Worm (Caenorhabditis elegans) whole organism, L1 larva: Measurements from ENCODE around the gene gur-5.

Source experiments
- aha-1 ChIP-seq: fragments of 150-350 bp; optimal IDR thresholded peaks from 2 replicates; lab custom pipeline; 2014; ENCODE audit warnings: missing biosample characterization, missing genetic modification characterization
- aly-2 ChIP-seq: fragments of 150-350 bp; optimal IDR thresholded peaks from 2 replicates; lab custom pipeline; 2014; ENCODE audit warnings: missing biosample characterization, missing genetic modification characterization
- ceh-8 ChIP-seq: fragments of 200-800 bp; sonication (Bioruptor generic); optimal IDR thresholded peaks from 2 replicates; lab custom pipeline; 2018; ENCODE audit warnings: mild to moderate bottlenecking, missing genetic modification characterization, moderate library complexity, missing compliant biosample characterization
- ceh-88 ChIP-seq: fragments of 200-800 bp; sonication (Bioruptor generic); IDR thresholded peaks from 2 replicates; pipeline ENCODE4 v1.3.6; 2022; ENCODE audit warnings: missing genetic modification characterization, missing compliant biosample characterization
- ces-1 ChIP-seq: fragments of 150-350 bp; optimal IDR thresholded peaks from 2 replicates; lab custom pipeline; 2014; ENCODE audit warnings: missing biosample characterization, missing genetic modification reagents, missing genetic modification characterization
- dpl-1 ChIP-seq, 3 experiments: fragments of 150-350 bp in 2 of 3; sonication (generic microtip) in 1 of 3; optimal IDR thresholded peaks; 2 replicates each; lab custom pipeline; 2014 to 2017; ENCODE audit warnings: missing biosample characterization in 3 of 3, missing genetic modification characterization in 3 of 3, missing genetic modification reagents in 3 of 3
- dsc-1 ChIP-seq: sonication (generic microtip); optimal IDR thresholded peaks from 2 replicates; lab custom pipeline; 2016; ENCODE audit warnings: mild to moderate bottlenecking, missing genetic modification characterization, missing compliant biosample characterization
- efl-1 ChIP-seq, 4 experiments: fragments of 150-350 bp; optimal IDR thresholded peaks in 3 of 4; peaks in 1 of 4; 1 replicate in 1 of 4; 2 replicates in 3 of 4; lab custom pipeline; 2014; ENCODE audit warnings: missing biosample characterization in 2 of 4, missing genetic modification characterization in 2 of 4, missing genetic modification reagents in 2 of 4
- efl-3 ChIP-seq: fragments of 200-800 bp; sonication (Bioruptor generic); optimal IDR thresholded peaks from 2 replicates; lab custom pipeline; 2018; ENCODE audit warnings: mild to moderate bottlenecking, missing genetic modification characterization, missing compliant biosample characterization
- egl-13 ChIP-seq: sonication (generic microtip); optimal IDR thresholded peaks from 2 replicates; lab custom pipeline; 2016; ENCODE audit warnings: missing genotype, missing genetic modification reagents, missing genetic modification characterization, missing compliant biosample characterization
- egl-27 ChIP-seq, 2 experiments: fragments of 150-350 bp in 1 of 2; sonication (generic microtip); optimal IDR thresholded peaks; 3 replicates each; lab custom pipeline; 2017 to 2018; ENCODE audit warnings: missing biosample characterization in 2 of 2, missing genetic modification characterization in 2 of 2, missing genetic modification reagents in 2 of 2
- ets-5 ChIP-seq: fragments of 200-800 bp; sonication (Bioruptor generic); IDR thresholded peaks from 2 replicates; pipeline ENCODE4 v1.3.6; 2022; ENCODE audit warnings: missing genetic modification characterization, missing compliant biosample characterization
- fkh-10 ChIP-seq: sonication (generic microtip); optimal IDR thresholded peaks from 2 replicates; lab custom pipeline; 2017; ENCODE audit warnings: missing biosample characterization, missing genetic modification reagents, missing genetic modification characterization
- fkh-4 ChIP-seq: sonication (generic microtip); optimal IDR thresholded peaks from 2 replicates; lab custom pipeline; 2016; ENCODE audit warnings: missing compliant biosample characterization, missing genetic modification characterization, borderline replicate concordance
- fkh-8 ChIP-seq: sonication (generic microtip); optimal IDR thresholded peaks from 2 replicates; lab custom pipeline; 2016; ENCODE audit warnings: mild to moderate bottlenecking, missing genetic modification characterization, missing compliant biosample characterization
- fos-1 ChIP-seq: fragments of 150-350 bp; optimal IDR thresholded peaks from 2 replicates; lab custom pipeline; 2014; ENCODE audit warnings: missing biosample characterization, missing genetic modification characterization
- hlh-17 ChIP-seq: fragments of 200-800 bp; sonication (Bioruptor generic); optimal IDR thresholded peaks from 2 replicates; lab custom pipeline; 2018; ENCODE audit warnings: missing genetic modification characterization, mild to moderate bottlenecking, missing compliant biosample characterization, moderate library complexity, borderline replicate concordance
- hlh-4 ChIP-seq: sonication (generic microtip); optimal IDR thresholded peaks from 2 replicates; lab custom pipeline; 2016; ENCODE audit warnings: mild to moderate bottlenecking, missing genetic modification characterization, missing compliant biosample characterization
- hpl-2 ChIP-seq: fragments of 150-350 bp; optimal IDR thresholded peaks from 2 replicates; lab custom pipeline; 2014; ENCODE audit warnings: missing biosample characterization, missing genetic modification reagents, missing genetic modification characterization
- irx-1 ChIP-seq: sonication (generic microtip); optimal IDR thresholded peaks from 2 replicates; lab custom pipeline; 2016; ENCODE audit warnings: missing genetic modification characterization, missing compliant biosample characterization
- isw-1 ChIP-seq: fragments of 200-800 bp; sonication (Bioruptor generic); IDR thresholded peaks from 2 replicates; pipeline ENCODE4 v1.3.6; 2022; ENCODE audit warnings: missing genetic modification characterization, missing compliant biosample characterization
- jun-1 ChIP-seq: fragments of 150-350 bp; optimal IDR thresholded peaks from 2 replicates; lab custom pipeline; 2014; ENCODE audit warnings: missing biosample characterization, missing genetic modification reagents, missing genetic modification characterization
- lin-13 ChIP-seq: fragments of 150-350 bp; optimal IDR thresholded peaks from 2 replicates; lab custom pipeline; 2014; ENCODE audit warnings: missing biosample characterization, missing genetic modification reagents, missing genetic modification characterization
- lin-14 ChIP-seq: fragments of 200-800 bp; sonication (Bioruptor generic); optimal IDR thresholded peaks from 2 replicates; lab custom pipeline; 2018; ENCODE audit warnings: mild to moderate bottlenecking, missing genetic modification characterization, moderate library complexity, missing compliant biosample characterization
- lin-15B ChIP-seq: fragments of 150-350 bp; sonication (generic microtip); optimal IDR thresholded peaks from 3 replicates; lab custom pipeline; 2014; ENCODE audit warnings: missing biosample characterization, missing genetic modification characterization
- lin-35 ChIP-seq, 2 experiments: fragments of 150-350 bp; optimal IDR thresholded peaks; 2 replicates each; lab custom pipeline; 2014; ENCODE audit warnings: missing biosample characterization in 2 of 2, missing genetic modification characterization in 2 of 2, missing genetic modification reagents in 2 of 2
- lin-39 ChIP-seq: fragments of 150-350 bp; optimal IDR thresholded peaks from 2 replicates; lab custom pipeline; 2014; ENCODE audit warnings: missing biosample characterization, missing genetic modification reagents, missing genetic modification characterization
- mdl-1 ChIP-seq, 2 experiments: fragments of 150-350 bp; optimal IDR thresholded peaks; 2 replicates each; lab custom pipeline; 2014 to 2017; ENCODE audit warnings: missing biosample characterization in 2 of 2, missing genetic modification characterization in 2 of 2, inconsistent platforms in 1 of 2
- mef-2 ChIP-seq: fragments of 150-350 bp; optimal IDR thresholded peaks from 2 replicates; lab custom pipeline; 2014; ENCODE audit warnings: missing biosample characterization, missing genetic modification characterization
- nhr-20 ChIP-seq: sonication (generic microtip); optimal IDR thresholded peaks from 2 replicates; lab custom pipeline; 2016; ENCODE audit warnings: mild to moderate bottlenecking, missing genetic modification characterization, missing compliant biosample characterization
- nhr-47 ChIP-seq: sonication (generic microtip); optimal IDR thresholded peaks from 2 replicates; lab custom pipeline; 2016; ENCODE audit warnings: mild to moderate bottlenecking, missing genetic modification characterization, moderate library complexity, missing compliant biosample characterization
- nhr-71 ChIP-seq: sonication (generic microtip); optimal IDR thresholded peaks from 2 replicates; lab custom pipeline; 2016; ENCODE audit warnings: mild to moderate bottlenecking, missing genetic modification characterization, moderate library complexity, missing compliant biosample characterization
- nhr-76 ChIP-seq: sonication (generic microtip); optimal IDR thresholded peaks from 2 replicates; lab custom pipeline; 2017; ENCODE audit warnings: missing biosample characterization, missing genetic modification characterization
- nhr-77 ChIP-seq: fragments of 150-350 bp; optimal IDR thresholded peaks from 2 replicates; lab custom pipeline; 2014; ENCODE audit warnings: missing biosample characterization, missing genetic modification characterization
- nhr-84 ChIP-seq: sonication (generic microtip); optimal IDR thresholded peaks from 2 replicates; lab custom pipeline; 2017; ENCODE audit warnings: missing biosample characterization, missing genetic modification characterization
- nhr-85 ChIP-seq: sonication (generic microtip); peaks from one replicate; lab custom pipeline; 2016; ENCODE audit warnings: missing genetic modification characterization, inconsistent platforms, missing compliant biosample characterization
- pax-3 ChIP-seq: fragments of 200-800 bp; sonication (Bioruptor generic); optimal IDR thresholded peaks from 2 replicates; lab custom pipeline; 2018; ENCODE audit warnings: mild to moderate bottlenecking, missing genetic modification characterization, moderate library complexity, missing compliant biosample characterization
- pqm-1 ChIP-seq: sonication (generic microtip); optimal IDR thresholded peaks from 3 replicates; lab custom pipeline; 2017; ENCODE audit warnings: missing biosample characterization, missing genetic modification characterization
- skn-1 ChIP-seq: fragments of 150-350 bp; optimal IDR thresholded peaks from 2 replicates; lab custom pipeline; 2014; ENCODE audit warnings: missing biosample characterization, missing genetic modification characterization
- snpc-4 ChIP-seq: fragments of 150-350 bp; optimal IDR thresholded peaks from 2 replicates; lab custom pipeline; 2014; ENCODE audit warnings: missing biosample characterization, missing genetic modification characterization
- sox-4 ChIP-seq: sonication (generic microtip); optimal IDR thresholded peaks from 2 replicates; lab custom pipeline; 2016; ENCODE audit warnings: missing genetic modification characterization, missing compliant biosample characterization
- tlp-1 ChIP-seq: fragments of 150-350 bp; optimal IDR thresholded peaks from 2 replicates; lab custom pipeline; 2014; ENCODE audit warnings: missing biosample characterization, missing genetic modification characterization
- unc-130 ChIP-seq: fragments of 150-350 bp; optimal IDR thresholded peaks from 2 replicates; lab custom pipeline; 2017; ENCODE audit warnings: missing biosample characterization, missing genetic modification characterization, inconsistent platforms
- unc-62 ChIP-seq: fragments of 150-350 bp; optimal IDR thresholded peaks from 2 replicates; lab custom pipeline; 2014; ENCODE audit warnings: missing biosample characterization, missing genetic modification reagents, missing genetic modification characterization
- unc-86 ChIP-seq: sonication (generic microtip); optimal IDR thresholded peaks from 2 replicates; lab custom pipeline; 2016; ENCODE audit warnings: missing genetic modification characterization, missing compliant biosample characterization
- unc-98 ChIP-seq: fragments of 200-800 bp; sonication (Bioruptor generic); IDR thresholded peaks from 2 replicates; pipeline ENCODE4 v1.3.6; 2022; ENCODE audit warnings: missing genetic modification characterization, missing compliant biosample characterization
- xbp-1 ChIP-seq: sonication (generic microtip); optimal IDR thresholded peaks from 2 replicates; lab custom pipeline; 2016; ENCODE audit warnings: missing genetic modification characterization, missing compliant biosample characterization
- zag-1 ChIP-seq: fragments of 150-350 bp; optimal IDR thresholded peaks from 2 replicates; lab custom pipeline; 2014; ENCODE audit warnings: missing biosample characterization, missing genetic modification characterization
- zip-4 ChIP-seq: fragments of 200-800 bp; sonication (Bioruptor generic); optimal IDR thresholded peaks from 2 replicates; lab custom pipeline; 2018; ENCODE audit warnings: mild to moderate bottlenecking, missing genetic modification characterization, moderate library complexity, missing compliant biosample characterization

gur-5 gene

ce11 chrII:5335370-5336034 is 50.4 kb downstream of the gur-5 start:
- peak; percentile 58 for TF ChIP-seq fos-1 (tag; lab: Kevin White, UChicago)
- TF ChIP-seq zip-4 = peak; percentile 17
- TF ChIP-seq nhr-47 (tag; lab: Kevin White, UChicago) = peak; percentile 53
- TF ChIP-seq unc-62 = no peak
- TF ChIP-seq unc-86 (tag; lab: Kevin White, UChicago) = no peak
- no peak for TF ChIP-seq efl-1 (optimal IDR thresholded peaks at IDR 0.05; lab: Kevin White, UChicago)
- TF ChIP-seq efl-1 (GFP tag; optimal IDR thresholded peaks at IDR 0.05 in 1 of 2; lab: Kevin White, UChicago) = peak in 1 of 2 experiments; percentile 38
- peak; percentile 14 for TF ChIP-seq mef-2
- no peak for TF ChIP-seq fkh-4
- no peak for TF ChIP-seq lin-15B (tag; lab: Kevin White, UChicago)
- no peak for TF ChIP-seq skn-1 (tag; lab: Kevin White, UChicago)
- TF ChIP-seq pqm-1 (tag; lab: Kevin White, UChicago) = no peak
- TF ChIP-seq lin-13 = no peak
- TF ChIP-seq nhr-85 = peak; percentile 42
- TF ChIP-seq aly-2 (tag; lab: Kevin White, UChicago) = peak; percentile 34
- TF ChIP-seq pax-3 (tag; lab: Kevin White, UChicago) = peak; percentile 65
- TF ChIP-seq snpc-4 (tag; lab: Kevin White, UChicago) = no peak
- peak; percentile 58 for TF ChIP-seq jun-1 (tag; lab: Kevin White, UChicago)
- TF ChIP-seq dsc-1 (tag; lab: Kevin White, UChicago) = peak; percentile 95
- TF ChIP-seq hlh-4 (tag; lab: Kevin White, UChicago) = no peak
- no peak for TF ChIP-seq nhr-71 (tag; lab: Kevin White, UChicago)
- TF ChIP-seq sox-4 (tag; lab: Kevin White, UChicago) = peak; percentile 14
- TF ChIP-seq fkh-8 (tag; lab: Kevin White, UChicago) = peak; percentile 85
- TF ChIP-seq lin-35 (GFP tag; optimal IDR thresholded peaks at IDR 0.05; lab: Kevin White, UChicago) = no peak
- TF ChIP-seq nhr-76 = no peak
- TF ChIP-seq ceh-8 (GFP tag; lab: Kevin White, UChicago) = no peak
- 0 out of 2 replicates have a peak, but pooled peaks have one; percentile 13 for TF ChIP-seq ceh-88
- TF ChIP-seq, all 84 proteins: peak for 13

- TF ChIP-seq efl-3 (GFP tag; lab: Kevin White, UChicago) (no peak), lin-35 (GFP tag; optimal IDR thresholded peaks at IDR 0.05; lab: Kevin White, UChicago) (peak in 1 of 2 experiments; percentile 28), egl-27 (tag; optimal IDR thresholded peaks at IDR 0.05; lab: Kevin White, UChicago) (no peak), ceh-88 (peak; percentile 44; the same call in 1 of the 2 replicates), nhr-77 (no peak), hlh-17 (GFP tag; lab: Kevin White, UChicago) (no peak), ces-1 (GFP tag; lab: Kevin White, UChicago) (no peak), hpl-2 (GFP tag; lab: Kevin White, UChicago) (no peak), zip-4 (no peak), fkh-10 (GFP tag; lab: Kevin White, UChicago) (peak; percentile 69), nhr-47 (tag; lab: Kevin White, UChicago) (no peak), aha-1 (tag; lab: Kevin White, UChicago) (no peak), nhr-20 (tag; lab: Kevin White, UChicago) (no peak), ets-5 (GFP tag; lab: Robert Waterston, UW) (no peak), fos-1 (tag; lab: Kevin White, UChicago) (peak; percentile 6), unc-86 (tag; lab: Kevin White, UChicago) (peak; percentile 70), pax-3 (tag; lab: Kevin White, UChicago) (no peak), tlp-1 (tag; lab: Kevin White, UChicago) (no peak), skn-1 (tag; lab: Kevin White, UChicago) (no peak), xbp-1 (no peak), lin-13 (peak; percentile 43), unc-130 (tag; lab: Kevin White, UChicago) (no peak), nhr-84 (tag; lab: Kevin White, UChicago) (no peak), efl-1 (optimal IDR thresholded peaks at IDR 0.05; lab: Kevin White, UChicago) (peak; percentile 32 to 38), efl-1 (GFP tag; optimal IDR thresholded peaks at IDR 0.05 in 1 of 2; lab: Kevin White, UChicago) (peak in 1 of 2 experiments; percentile 82), mdl-1 (tag; optimal IDR thresholded peaks at IDR 0.05; lab: Kevin White, UChicago) (no peak), snpc-4 (tag; lab: Kevin White, UChicago) (no peak), dpl-1 (GFP tag; optimal IDR thresholded peaks at IDR 0.05; lab: Kevin White, UChicago) (no peak), lin-39 (no peak), irx-1 (tag; lab: Kevin White, UChicago) (no peak), egl-13 (tag; lab: Kevin White, UChicago) (peak; percentile 31), isw-1 (peak; percentile 28), fkh-4 (no peak), lin-14 (GFP tag; lab: Kevin White, UChicago) (peak; percentile 91), zag-1 (no peak), unc-98 (GFP tag; lab: Robert Waterston, UW) (no peak)
Measured at ce11 chrII:5336035-5336376, 50.9 kb downstream of the gur-5 start.
